Fruit fly (Drosophila melanogaster): ENCODE data around the gene CstF50.

DNA sequence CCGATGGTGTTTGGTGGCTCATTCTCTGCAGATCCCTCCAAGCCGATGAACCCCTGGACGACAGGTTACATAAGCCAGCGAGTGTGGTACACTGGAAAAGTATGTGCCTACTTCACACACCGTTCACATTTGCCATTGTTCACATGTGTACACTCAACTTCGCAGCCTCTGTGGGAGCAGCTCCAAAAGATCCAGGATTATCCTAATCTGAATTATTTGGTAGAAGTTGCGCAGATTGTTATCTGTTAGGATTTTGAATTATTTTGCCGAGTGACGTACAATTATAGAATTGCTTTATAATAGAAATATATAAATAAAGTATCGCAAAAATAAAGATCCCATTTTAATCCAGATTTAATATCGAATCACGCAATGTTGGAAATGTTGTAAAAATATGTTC is 30.8 kb upstream of the CstF50 start:
- TF ChIP-seq CG8478 (optimal IDR thresholded peaks at IDR 0.05) = no peak
- no peak for TF ChIP-seq CTCF (optimal IDR thresholded peaks at IDR 0.05)

All from S2 (cell line).